Worm (Caenorhabditis elegans) whole organism, L4 larva: ENCODE results near the gene str-264.

ENCODE experiments used
- F10B5.3 ChIP-seq: sonication (generic microtip); optimal IDR thresholded peaks from 2 replicates; lab custom pipeline; 2016; ENCODE audit warnings: mild to moderate bottlenecking, missing genetic modification characterization, missing compliant biosample characterization
- ceh-32 ChIP-seq: sonication (generic microtip); optimal IDR thresholded peaks from 2 replicates; lab custom pipeline; 2016; ENCODE audit warnings: mild to moderate bottlenecking, missing genetic modification characterization, missing compliant biosample characterization; ENCODE audit not compliant: poor library complexity
- daf-8 ChIP-seq: fragments of 200-800 bp; sonication (Bioruptor generic); IDR thresholded peaks from 2 replicates; pipeline ENCODE4 v1.3.6; 2022; ENCODE audit warnings: missing genetic modification characterization, missing compliant biosample characterization
- dmd-6 ChIP-seq: fragments of 200-800 bp; sonication (Bioruptor generic); IDR thresholded peaks from 2 replicates; pipeline ENCODE4 v1.3.6; 2022; ENCODE audit warnings: missing genetic modification reagents, missing genetic modification characterization, missing compliant biosample characterization
- jun-1 ChIP-seq: fragments of 150-350 bp; optimal IDR thresholded peaks from 2 replicates; lab custom pipeline; 2014; ENCODE audit warnings: missing biosample characterization, missing genetic modification reagents, missing genetic modification characterization
- mep-1 ChIP-seq: fragments of 150-350 bp; sonication (generic microtip); optimal IDR thresholded peaks from 3 replicates; lab custom pipeline; 2014; ENCODE audit warnings: missing biosample characterization, missing genetic modification characterization

Gene str-264

ce11 chrV:15442384-15442783 is 50.0 kb downstream of the str-264 start:
- TF ChIP-seq dmd-6 (GFP tag; lab: Robert Waterston, UW): no peak
- no peak for TF ChIP-seq mep-1
- no peak for TF ChIP-seq F10B5.3 (tag; lab: Kevin White, UChicago)
- TF ChIP-seq ceh-32 (tag; lab: Kevin White, UChicago): no peak
- TF ChIP-seq jun-1 (tag; lab: Kevin White, UChicago): no peak
- TF ChIP-seq daf-8 (GFP tag; lab: Robert Waterston, UW): no peak
